Fruit fly (Drosophila melanogaster) whole organism, wandering third instar larva: ENCODE data around the gene IntS4.
A peak's percentile ranks its signal among the peaks of the same experiment; 100 is the strongest.

Experiments
- CG32264 ChIP-seq: fragments of 200-800 bp; sonication (Bioruptor generic); optimal IDR thresholded peaks from 2 replicates; lab custom pipeline; 2016; ENCODE audit warnings: missing biosample characterization, missing genetic modification characterization
- CG9705 ChIP-seq: fragments of 200-800 bp; sonication (Bioruptor generic); optimal IDR thresholded peaks from 2 replicates; lab custom pipeline; 2018; ENCODE audit warnings: missing biosample characterization, mild to moderate bottlenecking, missing genetic modification characterization
- Dfd ChIP-seq: fragments of >200 bp; optimal IDR thresholded peaks from 2 replicates; lab custom pipeline; 2017; ENCODE audit warnings: missing biosample characterization, missing genetic modification characterization
- Dif ChIP-seq: fragments of 200-275, 200-300 bp; sonication (Bioruptor generic); optimal IDR thresholded peaks from 2 replicates; lab custom pipeline; 2018; ENCODE audit warnings: missing biosample characterization, missing genetic modification characterization; ENCODE audit not compliant: partially characterized antibody
- HLH106 ChIP-seq: fragments of 200-800 bp; optimal IDR thresholded peaks from 3 replicates; lab custom pipeline; 2019; ENCODE audit warnings: missing biosample characterization, mild to moderate bottlenecking, missing genetic modification characterization, moderate library complexity
- Hnf4 ChIP-seq: fragments of 200-800 bp; sonication (Bioruptor generic); optimal IDR thresholded peaks from 2 replicates; lab custom pipeline; 2016; ENCODE audit warnings: missing biosample characterization, mild to moderate bottlenecking, missing genetic modification characterization
- Hr78 ChIP-seq: fragments of >200 bp; optimal IDR thresholded peaks from 2 replicates; lab custom pipeline; 2017; ENCODE audit warnings: missing biosample characterization, missing genetic modification characterization
- Hr83 ChIP-seq: fragments of 200-300 bp; sonication (Bioruptor generic); optimal IDR thresholded peaks from 2 replicates; lab custom pipeline; 2016; ENCODE audit warnings: missing biosample characterization, mild to moderate bottlenecking, missing genetic modification characterization, moderate library complexity; ENCODE audit not compliant: poor library complexity, severe bottlenecking
- Jra ChIP-seq: sonication (Bioruptor generic); optimal IDR thresholded peaks from 2 replicates; lab custom pipeline; 2016; ENCODE audit warnings: missing biosample characterization, missing genetic modification characterization
- Myc ChIP-seq: fragments of >200 bp; optimal IDR thresholded peaks from 2 replicates; lab custom pipeline; 2017
- N ChIP-seq: fragments of >200 bp; optimal IDR thresholded peaks from 2 replicates; lab custom pipeline; 2018; ENCODE audit warnings: missing biosample characterization, missing external identifiers, missing genetic modification characterization
- OdsH ChIP-seq: fragments of 200-800 bp; sonication (Bioruptor generic); optimal IDR thresholded peaks from 2 replicates; lab custom pipeline; 2016; ENCODE audit warnings: missing biosample characterization, mild to moderate bottlenecking, missing genetic modification characterization
- Rel ChIP-seq, 2 experiments: fragments of 200-800 bp; sonication (Bioruptor generic) in 1 of 2; optimal IDR thresholded peaks; 2 replicates in 1 of 2; 3 replicates in 1 of 2; lab custom pipeline; 2016 to 2019; ENCODE audit warnings: mild to moderate bottlenecking in 2 of 2, missing biosample characterization in 2 of 2, missing genetic modification characterization in 2 of 2, moderate library complexity in 1 of 2
- Sp1 ChIP-seq: fragments of 200-800 bp; sonication (Bioruptor generic); optimal IDR thresholded peaks from 3 replicates; lab custom pipeline; 2019; ENCODE audit warnings: missing biosample characterization, mild to moderate bottlenecking, missing genetic modification characterization, moderate library complexity
- Vsx2 ChIP-seq: fragments of 200-300, 225-300 bp; sonication (Bioruptor generic); optimal IDR thresholded peaks from 2 replicates; lab custom pipeline; 2018; ENCODE audit warnings: missing biosample characterization, missing genetic modification characterization; ENCODE audit not compliant: partially characterized antibody
- br ChIP-seq: fragments of 200-800 bp; sonication (Bioruptor generic); optimal IDR thresholded peaks from 2 replicates; lab custom pipeline; 2016; ENCODE audit warnings: missing biosample characterization, missing genetic modification characterization
- brk ChIP-seq: fragments of 200-800 bp; sonication (Bioruptor generic); optimal IDR thresholded peaks from 2 replicates; lab custom pipeline; 2016; ENCODE audit warnings: missing biosample characterization, mild to moderate bottlenecking, missing genetic modification characterization
- dl ChIP-seq, 2 experiments: fragments of 175-275, 200-275 bp in 1 of 2; fragments of 200-275 bp in 1 of 2; sonication (Bioruptor generic); optimal IDR thresholded peaks; lab custom pipeline; 2018; ENCODE audit warnings: mild to moderate bottlenecking in 2 of 2, missing biosample characterization in 2 of 2, missing genetic modification characterization in 2 of 2, moderate library complexity in 2 of 2; ENCODE audit not compliant: partially characterized antibody in 2 of 2, insufficient read depth in 1 of 2
- dmrt93B ChIP-seq: fragments of 200-800 bp; sonication (Bioruptor generic); optimal IDR thresholded peaks from 2 replicates; lab custom pipeline; 2018; ENCODE audit warnings: missing biosample characterization, mild to moderate bottlenecking, missing genetic modification characterization
- dsf ChIP-seq: sonication (Bioruptor generic); optimal IDR thresholded peaks from 2 replicates; lab custom pipeline; 2016; ENCODE audit warnings: missing biosample characterization, missing genetic modification characterization, borderline replicate concordance
- ey ChIP-seq: fragments of 200-800 bp; sonication (Bioruptor generic); optimal IDR thresholded peaks from 2 replicates; lab custom pipeline; 2016; ENCODE audit warnings: missing biosample characterization, missing genetic modification characterization
- foxo ChIP-seq, 2 experiments: fragments of 200-800 bp; sonication (Bioruptor generic); optimal IDR thresholded peaks; 2 replicates in 1 of 2; 3 replicates in 1 of 2; lab custom pipeline; 2016 to 2017; ENCODE audit warnings: missing biosample characterization in 2 of 2, missing genetic modification characterization in 2 of 2
- fru ChIP-seq: fragments of 200-800 bp; sonication (Bioruptor generic); optimal IDR thresholded peaks from 3 replicates; lab custom pipeline; 2016; ENCODE audit warnings: missing biosample characterization, mild to moderate bottlenecking, missing genetic modification characterization
- h ChIP-seq: fragments of 200-800 bp; sonication (Bioruptor generic); optimal IDR thresholded peaks from 3 replicates; lab custom pipeline; 2016; ENCODE audit warnings: missing biosample characterization, mild to moderate bottlenecking, missing genetic modification characterization
- jim ChIP-seq: fragments of 175-275, 200-325 bp; sonication (Bioruptor generic); optimal IDR thresholded peaks from 2 replicates; lab custom pipeline; 2016; ENCODE audit warnings: missing biosample characterization, mild to moderate bottlenecking, missing genetic modification characterization
- lola ChIP-seq: fragments of >200 bp; optimal IDR thresholded peaks from 2 replicates; lab custom pipeline; 2017; ENCODE audit warnings: missing biosample characterization, missing genetic modification characterization
- pan ChIP-seq: fragments of >200 bp; optimal IDR thresholded peaks from 2 replicates; lab custom pipeline; 2017
- psq ChIP-seq: fragments of 200-800 bp; sonication (Bioruptor generic); optimal IDR thresholded peaks from 3 replicates; lab custom pipeline; 2017; ENCODE audit warnings: missing biosample characterization, mild to moderate bottlenecking, missing genetic modification characterization, moderate library complexity
- sage ChIP-seq: fragments of 200-800 bp; sonication (Bioruptor generic); optimal IDR thresholded peaks from 2 replicates; lab custom pipeline; 2016; ENCODE audit warnings: missing biosample characterization, mild to moderate bottlenecking, missing genetic modification characterization
- sv ChIP-seq: fragments of 200-800 bp; sonication (Bioruptor generic); optimal IDR thresholded peaks from 3 replicates; lab custom pipeline; 2016; ENCODE audit warnings: missing biosample characterization, missing genetic modification characterization
- usp ChIP-seq: fragments of >200 bp; optimal IDR thresholded peaks from 2 replicates; lab custom pipeline; 2017; ENCODE audit warnings: missing biosample characterization, missing genetic modification characterization
- woc ChIP-seq: sonication (Bioruptor generic); optimal IDR thresholded peaks from 2 replicates; lab custom pipeline; 2016; ENCODE audit warnings: missing biosample characterization, mild to moderate bottlenecking, missing genetic modification characterization

IntS4 gene

dm6 chrX:8558762-8559172, at the start of gene IntS4:
IntS4 (minus strand) TSS chrX:8558781.
- peak; percentile 70 for TF ChIP-seq Sp1 (GFP tag; lab: Kevin White, UChicago)
- peak; percentile 83 for TF ChIP-seq brk (GFP tag; lab: Kevin White, UChicago)
- peak; percentile 75 for TF ChIP-seq Hr83 (GFP tag; lab: Kevin White, UChicago)
- peak; percentile 72 for TF ChIP-seq woc (GFP tag; lab: Kevin White, UChicago)
- TF ChIP-seq N: no peak
- TF ChIP-seq h (GFP tag; lab: Kevin White, UChicago): peak; percentile 80
- TF ChIP-seq pan (lab: Kevin White, UChicago): no peak
- peak; percentile 66 for TF ChIP-seq sv (GFP tag; lab: Kevin White, UChicago)
- peak; percentile 13 for TF ChIP-seq jim (GFP tag; lab: Kevin White, UChicago)
- no peak for TF ChIP-seq dmrt93B (GFP tag; lab: Kevin White, UChicago)
- peak; percentile 81 for TF ChIP-seq Hnf4 (GFP tag; lab: Kevin White, UChicago)
- peak; percentile 57 for TF ChIP-seq fru (GFP tag; lab: Kevin White, UChicago)
- peak; percentile 57 for TF ChIP-seq OdsH
- peak; percentile 14 for TF ChIP-seq Rel (GFP tag; optimal IDR thresholded peaks at IDR 0.05; lab: Kevin White, UChicago)
- no peak for TF ChIP-seq Rel (tag; optimal IDR thresholded peaks at IDR 0.05; lab: Kevin White, UChicago)
- no peak for TF ChIP-seq Hr78 (GFP tag; lab: Kevin White, UChicago)
- TF ChIP-seq usp (GFP tag; lab: Kevin White, UChicago): no peak
- TF ChIP-seq foxo (GFP tag; optimal IDR thresholded peaks at IDR 0.05; lab: Kevin White, UChicago): peak in 1 of 2 experiments; percentile 82
- peak; percentile 99 for TF ChIP-seq psq (GFP tag; lab: Kevin White, UChicago)
- TF ChIP-seq br (GFP tag; lab: Kevin White, UChicago): peak; percentile 46
- no peak for TF ChIP-seq CG32264 (GFP tag; lab: Kevin White, UChicago)
- TF ChIP-seq sage: peak; percentile 46
- no peak for TF ChIP-seq Vsx2 (GFP tag; lab: Kevin White, UChicago)
- peak; percentile 58 for TF ChIP-seq CG9705
- peak; percentile 60 for TF ChIP-seq Jra (GFP tag; lab: Kevin White, UChicago)
- TF ChIP-seq dsf (GFP tag; lab: Kevin White, UChicago): peak; percentile 56
- peak; percentile 78 for TF ChIP-seq HLH106 (tag; lab: Kevin White, UChicago)
- peak; percentile 51 for TF ChIP-seq ey
- TF ChIP-seq, all 38 proteins: peak for 20

dm6 chrX:8607902-8608301, 49.3 kb upstream of the IntS4 start:
- TF ChIP-seq jim (GFP tag; lab: Kevin White, UChicago): no peak
- TF ChIP-seq Dif: no peak

- TF ChIP-seq foxo (GFP tag; optimal IDR thresholded peaks at IDR 0.05; lab: Kevin White, UChicago) (peak in 1 of 2 experiments; percentile 31), Rel (GFP tag; optimal IDR thresholded peaks at IDR 0.05; lab: Kevin White, UChicago) (no peak), Rel (tag; optimal IDR thresholded peaks at IDR 0.05; lab: Kevin White, UChicago) (peak; percentile 57), OdsH (no peak), ey (peak; percentile 5), sv (GFP tag; lab: Kevin White, UChicago) (no peak), Hr83 (GFP tag; lab: Kevin White, UChicago) (peak; percentile 47), lola (GFP tag; lab: Kevin White, UChicago) (no peak), fru (GFP tag; lab: Kevin White, UChicago) (no peak), jim (GFP tag; lab: Kevin White, UChicago) (no peak), Myc (lab: Kevin White, UChicago) (peak; percentile 42), dl (GFP tag; optimal IDR thresholded peaks at IDR 0.05; lab: Kevin White, UChicago; ENCODE audit: insufficient read depth in 1 of 2, partially characterized antibody in 2 of 2) (no peak), dsf (GFP tag; lab: Kevin White, UChicago) (no peak), h (GFP tag; lab: Kevin White, UChicago) (peak; percentile 14), br (GFP tag; lab: Kevin White, UChicago) (peak; percentile 15), psq (GFP tag; lab: Kevin White, UChicago) (no peak), Dfd (GFP tag; lab: Kevin White, UChicago) (no peak), HLH106 (tag; lab: Kevin White, UChicago) (peak; percentile 22), Jra (GFP tag; lab: Kevin White, UChicago) (no peak), dmrt93B (GFP tag; lab: Kevin White, UChicago) (no peak)
Measured at dm6 chrX:8606206-8606605, 47.6 kb upstream of the IntS4 start, which contains the start of gene Caf1-180. Caf1-180 (minus strand) TSS chrX:8606304.
